Worm (Caenorhabditis elegans) whole organism, early embryonic: ENCODE data around the gene D1054.18.

ENCODE experiments used
- B0310.2 ChIP-seq: sonication (generic microtip); optimal IDR thresholded peaks from 2 replicates; lab custom pipeline; 2016; ENCODE audit warnings: mild to moderate bottlenecking, missing genetic modification characterization, missing compliant biosample characterization
- F13C5.2 ChIP-seq: sonication (generic microtip); optimal IDR thresholded peaks from 2 replicates; lab custom pipeline; 2017; ENCODE audit warnings: mild to moderate bottlenecking, missing genetic modification characterization, inconsistent platforms, missing compliant biosample characterization
- aly-1 ChIP-seq: sonication (generic microtip); optimal IDR thresholded peaks from 2 replicates; lab custom pipeline; 2016; ENCODE audit warnings: missing genetic modification characterization, missing compliant biosample characterization
- ama-1 ChIP-seq: fragments of 150-350 bp; optimal IDR thresholded peaks from 2 replicates; lab custom pipeline; 2014
- ceh-13 ChIP-seq: fragments of 200-800 bp; sonication (Bioruptor generic); optimal IDR thresholded peaks from 2 replicates; lab custom pipeline; 2018; ENCODE audit warnings: mild to moderate bottlenecking, missing genetic modification characterization, missing compliant biosample characterization
- ceh-36 ChIP-seq: sonication (generic microtip); optimal IDR thresholded peaks from 2 replicates; lab custom pipeline; 2016; ENCODE audit warnings: missing genetic modification characterization, inconsistent platforms, missing compliant biosample characterization
- ets-7 ChIP-seq: sonication (generic microtip); optimal IDR thresholded peaks from 2 replicates; lab custom pipeline; 2016; ENCODE audit warnings: missing genotype, missing genetic modification characterization, missing compliant biosample characterization
- flt-1 ChIP-seq: fragments of 200-800 bp; sonication (Bioruptor generic); IDR thresholded peaks from 2 replicates; pipeline ENCODE4 v1.3.6; 2022; ENCODE audit warnings: missing genetic modification characterization, missing compliant biosample characterization
- hmbx-1 ChIP-seq: sonication (generic microtip); optimal IDR thresholded peaks from 2 replicates; lab custom pipeline; 2016; ENCODE audit warnings: mild to moderate bottlenecking, missing genetic modification characterization, missing compliant biosample characterization
- hmg-4 ChIP-seq: fragments of 200-800 bp; sonication (Bioruptor generic); optimal IDR thresholded peaks from 2 replicates; lab custom pipeline; 2018; ENCODE audit warnings: mild to moderate bottlenecking, missing genetic modification characterization, missing compliant biosample characterization
- hnd-1 ChIP-seq: sonication (generic microtip); optimal IDR thresholded peaks from 2 replicates; lab custom pipeline; 2016; ENCODE audit warnings: missing genetic modification characterization, missing compliant biosample characterization
- pes-1 ChIP-seq: fragments of 200-800 bp; sonication (Bioruptor generic); IDR thresholded peaks from 2 replicates; pipeline ENCODE4 v1.3.6; 2022; ENCODE audit warnings: missing genetic modification reagents, missing genetic modification characterization, missing compliant biosample characterization
- scrt-1 ChIP-seq: fragments of 200-800 bp; sonication (Bioruptor generic); IDR thresholded peaks from 2 replicates; pipeline ENCODE4 v1.3.6; 2022; ENCODE audit warnings: missing genetic modification characterization, missing compliant biosample characterization
- sea-1 ChIP-seq: fragments of 200-800 bp; sonication (Bioruptor generic); conservative IDR thresholded peaks from 2 replicates; pipeline ENCODE4 v1.3.6; 2022; ENCODE audit warnings: missing genetic modification characterization, missing compliant biosample characterization
- tbx-11 ChIP-seq: fragments of 200-800 bp; sonication (Bioruptor generic); IDR thresholded peaks from 2 replicates; pipeline ENCODE4 v1.3.6; 2022; ENCODE audit warnings: missing genetic modification characterization, missing compliant biosample characterization
- tbx-37 ChIP-seq: fragments of 200-800 bp; sonication (Bioruptor generic); conservative IDR thresholded peaks from 2 replicates; pipeline ENCODE4 v1.3.6; 2022; ENCODE audit warnings: missing genetic modification reagents, missing genetic modification characterization, missing compliant biosample characterization
- tra-4 ChIP-seq: sonication (generic microtip); optimal IDR thresholded peaks from 2 replicates; lab custom pipeline; 2017; ENCODE audit warnings: missing genetic modification characterization, missing compliant biosample characterization

Gene D1054.18

DNA sequence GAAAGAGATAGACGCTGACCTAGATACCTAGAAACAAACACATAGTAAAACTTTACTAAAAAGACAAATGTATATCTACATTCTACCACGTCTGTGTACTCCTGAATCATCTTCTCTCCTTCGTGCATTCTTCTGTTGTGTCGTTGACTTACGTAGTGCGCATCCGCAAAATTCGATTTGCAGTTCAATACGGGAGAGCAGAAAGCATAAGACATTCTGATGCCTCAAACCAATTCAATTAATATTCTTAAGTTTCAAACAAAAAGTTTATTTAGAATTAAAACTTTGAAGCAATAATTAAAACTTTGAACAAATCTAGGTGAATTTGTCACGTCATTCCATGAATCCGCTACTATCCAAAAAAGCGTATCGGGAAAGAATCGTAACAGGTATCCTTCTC lies 15.8 kb upstream of the D1054.18 start:
- TF ChIP-seq aly-1 (no peak), hmg-4 (GFP tag; lab: Kevin White, UChicago) (no peak), ceh-13 (GFP tag; lab: Kevin White, UChicago) (no peak), F13C5.2 (tag; lab: Kevin White, UChicago) (no peak), tbx-37 (GFP tag; lab: Robert Waterston, UW) (no peak), flt-1 (no peak), ceh-36 (no peak)

DNA sequence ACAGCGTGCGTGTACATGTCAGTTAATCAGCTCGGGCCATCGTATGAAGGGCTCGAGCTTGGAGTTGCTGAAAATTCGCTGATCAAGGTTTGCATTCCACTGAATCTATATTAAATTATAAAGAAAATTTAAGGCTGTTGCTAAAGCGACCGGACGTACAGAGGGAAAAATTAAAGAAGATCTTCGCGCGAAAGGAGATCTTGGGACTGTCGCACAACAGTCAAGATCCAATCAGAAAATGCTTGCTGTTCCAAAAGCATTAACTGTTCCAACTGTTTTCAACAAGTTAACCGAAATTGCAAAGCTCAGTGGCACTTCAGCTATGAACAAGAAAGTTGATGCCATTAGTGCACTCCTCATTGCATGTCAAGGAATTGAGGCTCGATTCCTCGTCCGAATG lies 13.3 kb upstream of the D1054.18 start:
- no peak for TF ChIP-seq hnd-1 (tag; lab: Kevin White, UChicago)
- TF ChIP-seq B0310.2 = no peak

DNA sequence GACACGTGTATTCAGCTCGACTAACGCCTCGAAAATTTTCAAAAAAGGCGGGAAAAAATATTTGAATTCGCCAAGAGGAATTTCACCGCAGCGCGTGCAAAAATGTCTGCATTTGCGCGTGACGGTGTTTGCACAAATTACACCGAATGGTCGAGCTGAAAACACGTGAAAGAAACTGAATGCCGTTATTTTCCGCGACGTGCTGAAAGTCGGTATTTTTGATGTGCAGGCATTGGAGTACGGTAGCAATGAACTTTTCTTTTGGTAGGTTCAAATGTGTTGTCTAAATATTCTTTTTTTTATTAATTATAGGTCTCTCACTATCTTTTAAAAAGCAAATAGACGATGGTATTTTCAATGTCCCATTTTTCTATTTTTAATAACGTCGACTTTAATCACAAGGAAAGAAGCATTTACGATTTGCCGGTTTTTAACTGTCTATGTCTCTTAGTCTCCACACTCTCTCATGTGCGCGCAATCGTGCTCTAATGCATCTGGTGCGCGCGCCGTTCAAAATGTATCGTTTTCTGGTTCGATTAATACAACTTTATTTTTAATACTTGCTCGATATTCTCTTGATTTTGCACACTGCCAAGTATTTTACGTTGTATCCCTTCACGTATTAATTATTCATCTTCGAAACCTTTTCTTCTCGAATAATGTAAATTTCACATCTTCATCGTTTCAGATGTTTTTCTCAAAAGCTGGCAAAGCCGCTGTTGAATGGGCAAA lies 12.6 kb upstream of the D1054.18 start, which contains the start of the genes C29A12.1 and lig-1:
TSS of gene C29A12.1 (minus strand) at position 63 of the 732 bp plus-strand sequence.
TSS of gene lig-1 (plus strand) at position 682 of the 732 bp plus-strand sequence.
- no peak for TF ChIP-seq flt-1
- no peak for TF ChIP-seq hmg-4 (GFP tag; lab: Kevin White, UChicago)
- TF ChIP-seq sea-1 = no peak
- TF ChIP-seq hmbx-1 (tag; lab: Kevin White, UChicago) = no peak
- no peak for TF ChIP-seq B0310.2
- TF ChIP-seq hnd-1 (tag; lab: Kevin White, UChicago) = no peak
- no peak for TF ChIP-seq ets-7 (tag; lab: Kevin White, UChicago)
- no peak for TF ChIP-seq ama-1 (lab: Kevin White, UChicago)
- no peak for TF ChIP-seq scrt-1 (GFP tag; lab: Robert Waterston, UW)
- TF ChIP-seq F13C5.2 (tag; lab: Kevin White, UChicago) = no peak
- TF ChIP-seq pes-1 = no peak
- TF ChIP-seq tbx-11 (GFP tag; lab: Robert Waterston, UW) = no peak
- TF ChIP-seq ceh-13 (GFP tag; lab: Kevin White, UChicago) = no peak
- TF ChIP-seq tbx-37 (GFP tag; lab: Robert Waterston, UW) = no peak

ce11 chrV:10811763-10812162 lies 10.8 kb upstream of the D1054.18 start, which contains the start of gene C29A12.22:
Gene C29A12.22, plus strand, starts transcription at chrV:10812063.
- TF ChIP-seq sea-1 = no peak
- TF ChIP-seq hmg-4 (GFP tag; lab: Kevin White, UChicago) = no peak
- TF ChIP-seq ama-1 (lab: Kevin White, UChicago) = no peak
- TF ChIP-seq tbx-11 (GFP tag; lab: Robert Waterston, UW) = no peak
- TF ChIP-seq hmbx-1 (tag; lab: Kevin White, UChicago) = no peak
- no peak for TF ChIP-seq aly-1

- TF ChIP-seq F13C5.2 (tag; lab: Kevin White, UChicago) = peak; percentile 94
- TF ChIP-seq aly-1 = peak; percentile 72
- TF ChIP-seq scrt-1 (GFP tag; lab: Robert Waterston, UW) = peak; percentile 89
- peak; percentile 89 for TF ChIP-seq sea-1
- TF ChIP-seq tra-4 (tag; lab: Kevin White, UChicago) = peak; percentile 32
- TF ChIP-seq ceh-36 = peak; percentile 88
- peak; percentile 78 for TF ChIP-seq ets-7 (tag; lab: Kevin White, UChicago)
- TF ChIP-seq hnd-1 (tag; lab: Kevin White, UChicago) = peak; percentile 61
- TF ChIP-seq pes-1 = no peak; the same call in 1 of the 2 replicates
- peak; percentile 64 for TF ChIP-seq B0310.2
- TF ChIP-seq ama-1 (lab: Kevin White, UChicago) = no peak
- peak; percentile 88 for TF ChIP-seq tbx-37 (GFP tag; lab: Robert Waterston, UW)
- TF ChIP-seq ceh-13 (GFP tag; lab: Kevin White, UChicago) = peak; percentile 64
- peak; percentile 77 for TF ChIP-seq flt-1
- TF ChIP-seq tbx-11 (GFP tag; lab: Robert Waterston, UW) = peak; percentile 80
- TF ChIP-seq hmg-4 (GFP tag; lab: Kevin White, UChicago) = peak; percentile 88
- TF ChIP-seq hmbx-1 (tag; lab: Kevin White, UChicago) = peak; percentile 41
These were observed 6.9 kb upstream of the D1054.18 start, which contains the start of gene plrg-1 for ce11 chrV:10807862-10808327. Gene plrg-1, minus strand, starts transcription at chrV:10807912.

DNA sequence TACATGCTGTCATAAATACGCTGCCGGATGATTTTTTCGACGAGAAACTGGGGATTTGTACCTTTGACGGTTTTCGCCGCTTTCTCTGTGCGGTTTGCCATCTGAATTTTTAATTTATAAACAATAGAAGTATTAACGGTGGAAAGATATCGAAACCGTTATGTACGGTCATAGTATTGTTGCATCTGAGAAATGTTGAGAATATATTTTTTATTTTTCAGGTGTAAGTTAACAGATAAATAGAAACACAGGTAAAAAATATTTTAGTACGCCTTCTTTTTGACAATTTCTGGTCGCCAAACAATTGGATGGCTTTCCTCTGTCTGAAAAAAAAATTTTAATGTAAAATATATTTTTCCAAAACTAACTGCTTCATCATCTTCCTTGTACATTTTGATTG lies 4.9 kb upstream of the D1054.18 start, which contains the start of gene prp-38:
TSS of gene prp-38 (minus strand) at position 101 of the 400 bp plus-strand sequence.
- no peak for TF ChIP-seq sea-1
- no peak for TF ChIP-seq hmbx-1 (tag; lab: Kevin White, UChicago)
- TF ChIP-seq scrt-1 (GFP tag; lab: Robert Waterston, UW) = no peak
- TF ChIP-seq ceh-13 (GFP tag; lab: Kevin White, UChicago) = no peak
- no peak for TF ChIP-seq flt-1
- TF ChIP-seq B0310.2 = no peak
- no peak for TF ChIP-seq ama-1 (lab: Kevin White, UChicago)
- TF ChIP-seq hnd-1 (tag; lab: Kevin White, UChicago) = no peak

DNA sequence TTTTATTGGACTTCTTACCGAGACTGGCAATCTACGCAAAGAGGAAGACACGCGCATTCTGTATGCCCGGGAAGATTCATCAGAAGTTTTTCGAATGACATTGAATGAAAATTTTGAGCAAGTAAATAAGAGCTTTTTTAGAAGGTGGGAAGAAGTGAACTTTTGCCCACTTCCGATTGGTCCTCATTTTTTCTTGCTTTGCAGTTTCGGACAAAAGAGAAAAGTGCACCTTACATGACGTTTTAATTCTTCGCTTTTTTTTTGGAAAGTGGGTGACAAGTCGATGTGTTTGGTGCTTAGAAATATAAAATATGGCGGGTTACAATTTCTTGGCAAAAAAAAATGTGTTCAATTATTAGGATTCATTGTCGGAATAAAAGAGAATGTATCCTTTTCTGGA lies 3.4 kb upstream of the D1054.18 start, which contains the start of gene secs-1:
TSS of gene secs-1 (minus strand) at position 101 of the 400 bp plus-strand sequence.
- TF ChIP-seq tra-4 (tag; lab: Kevin White, UChicago) (no peak), ceh-36 (no peak), tbx-11 (GFP tag; lab: Robert Waterston, UW) (no peak), pes-1 (no peak), flt-1 (no peak), hmbx-1 (tag; lab: Kevin White, UChicago) (no peak), scrt-1 (GFP tag; lab: Robert Waterston, UW) (no peak), F13C5.2 (tag; lab: Kevin White, UChicago) (no peak), hmg-4 (GFP tag; lab: Kevin White, UChicago) (no peak), B0310.2 (no peak), aly-1 (no peak), sea-1 (no peak), ets-7 (tag; lab: Kevin White, UChicago) (no peak), ama-1 (lab: Kevin White, UChicago) (no peak), tbx-37 (GFP tag; lab: Robert Waterston, UW) (no peak), hnd-1 (tag; lab: Kevin White, UChicago) (no peak), ceh-13 (GFP tag; lab: Kevin White, UChicago) (no peak)
